Fruit fly (Drosophila melanogaster): ENCODE measurements around the gene His4r.

His4r gene

dm6 chr3R:14586480-14587443, 38.8 kb upstream of the His4r start (continued):
- TF ChIP-seq odd (GFP tag; optimal IDR thresholded peaks at IDR 0.05) (no peak), zen (tag; optimal IDR thresholded peaks at IDR 0.05) (peak; percentile 27), CG8765 (GFP tag; IDR thresholded peaks at IDR 0.05) (0 out of 2 replicates have a peak, but pooled peaks have one; percentile 9), CG30431 (GFP tag; optimal IDR thresholded peaks at IDR 0.05) (no peak)

- no peak for TF ChIP-seq stwl (tag; optimal IDR thresholded peaks at IDR 0.05)
- peak; percentile 31 for TF ChIP-seq zen (tag; optimal IDR thresholded peaks at IDR 0.05)
- no peak for TF ChIP-seq ATbp (GFP tag; optimal IDR thresholded peaks at IDR 0.05)
- TF ChIP-seq CG6765 (GFP tag; optimal IDR thresholded peaks at IDR 0.05), result no peak
- peak; percentile 22 for TF ChIP-seq CG16815 (GFP tag; optimal IDR thresholded peaks at IDR 0.05)
- TF ChIP-seq Sry-δ (GFP tag; optimal IDR thresholded peaks at IDR 0.05), result no peak
- TF ChIP-seq Ets65A (GFP tag), result peak; percentile 89
- no peak for TF ChIP-seq ssp (GFP tag; IDR thresholded peaks at IDR 0.05)
- 0 out of 2 replicates have a peak, but pooled peaks have one; percentile 45 for TF ChIP-seq CG17328 (GFP tag; IDR thresholded peaks at IDR 0.05)
- peak in 1 of 2 experiments; percentile 85 for TF ChIP-seq Pdp1 (GFP tag; optimal IDR thresholded peaks at IDR 0.05)
- TF ChIP-seq zfh1 (GFP tag; IDR thresholded peaks at IDR 0.05), result peak; percentile 56; the same call in 2 of the 3 replicates
- peak; percentile 39 for TF ChIP-seq Chrac-16 (GFP tag; optimal IDR thresholded peaks at IDR 0.05)
- TF ChIP-seq row (GFP tag; IDR thresholded peaks at IDR 0.05), result peak; percentile 55
- TF ChIP-seq sens (GFP tag), result peak; percentile 90
- peak; percentile 61 for TF ChIP-seq CG10979 (tag; optimal IDR thresholded peaks at IDR 0.05)
- no peak for TF ChIP-seq sim (GFP tag; IDR thresholded peaks at IDR 0.05)
- TF ChIP-seq pros (GFP tag; optimal IDR thresholded peaks at IDR 0.05), result no peak
- TF ChIP-seq CG13775 (GFP tag; optimal IDR thresholded peaks at IDR 0.05), result peak; percentile 5
- 0 out of 2 replicates have a peak, but pooled peaks have one; percentile 25 for TF ChIP-seq CG6689 (GFP tag; IDR thresholded peaks at IDR 0.05)
- peak; percentile 19 for TF ChIP-seq fd102C (GFP tag; optimal IDR thresholded peaks at IDR 0.05)
- TF ChIP-seq CG3995 (GFP tag; optimal IDR thresholded peaks at IDR 0.05), result no peak
- TF ChIP-seq D19A (tag; optimal IDR thresholded peaks at IDR 0.05), result peak; percentile 3
- TF ChIP-seq CG9727 (GFP tag; optimal IDR thresholded peaks at IDR 0.05), result peak; percentile 65
- no peak for TF ChIP-seq gcm (GFP tag; optimal IDR thresholded peaks at IDR 0.05)
- peak; percentile 0 for TF ChIP-seq chn (GFP tag; optimal IDR thresholded peaks at IDR 0.05)
- no peak for TF ChIP-seq CTCF (GFP tag; optimal IDR thresholded peaks at IDR 0.05)
- no peak for TF ChIP-seq E2f2 (GFP tag; IDR thresholded peaks at IDR 0.05)
- no peak for TF ChIP-seq Gsc (GFP tag; IDR thresholded peaks at IDR 0.05)
- peak; percentile 21 for TF ChIP-seq cad (GFP tag; optimal IDR thresholded peaks at IDR 0.05)
- TF ChIP-seq CG8089 (GFP tag; optimal IDR thresholded peaks at IDR 0.05), result no peak
- TF ChIP-seq CG8765 (GFP tag; IDR thresholded peaks at IDR 0.05), result peak; percentile 40; the same call in 1 of the 2 replicates
- TF ChIP-seq gt (GFP tag; IDR thresholded peaks at IDR 0.05), result 0 out of 2 replicates have a peak, but pooled peaks have one; percentile 20
- peak; percentile 27; the same call in 1 of the 3 replicates for TF ChIP-seq ci (GFP tag; IDR thresholded peaks at IDR 0.05)
- TF ChIP-seq ara (GFP tag; IDR thresholded peaks at IDR 0.05), result 0 out of 2 replicates have a peak, but pooled peaks have one; percentile 28
- TF ChIP-seq Xbp1 (GFP tag; optimal IDR thresholded peaks at IDR 0.05), result peak; percentile 4
- no peak for TF ChIP-seq Eip74EF (GFP tag; optimal IDR thresholded peaks at IDR 0.05)
- TF ChIP-seq eve (GFP tag; optimal IDR thresholded peaks at IDR 0.05), result no peak
- TF ChIP-seq Ssrp (tag; optimal IDR thresholded peaks at IDR 0.05), result no peak
- TF ChIP-seq Med (GFP tag), result peak; percentile 60
- no peak for TF ChIP-seq CG14667 (GFP tag; IDR thresholded peaks at IDR 0.05)
- peak; percentile 56 for TF ChIP-seq CG4404 (GFP tag; IDR thresholded peaks at IDR 0.05)
- peak; percentile 40 for TF ChIP-seq CG12391 (tag; optimal IDR thresholded peaks at IDR 0.05)
- TF ChIP-seq CG2712 (tag; optimal IDR thresholded peaks at IDR 0.05), result peak; percentile 62
- no peak for TF ChIP-seq emc (GFP tag; optimal IDR thresholded peaks at IDR 0.05)
- TF ChIP-seq CG31224 (GFP tag; IDR thresholded peaks at IDR 0.05), result no peak
These were observed 36.1 kb upstream of the His4r start for dm6 chr3R:14589483-14589882.
